Fruit fly (Drosophila melanogaster): ENCODE data around the gene CG13042.

CG13042 gene

DNA sequence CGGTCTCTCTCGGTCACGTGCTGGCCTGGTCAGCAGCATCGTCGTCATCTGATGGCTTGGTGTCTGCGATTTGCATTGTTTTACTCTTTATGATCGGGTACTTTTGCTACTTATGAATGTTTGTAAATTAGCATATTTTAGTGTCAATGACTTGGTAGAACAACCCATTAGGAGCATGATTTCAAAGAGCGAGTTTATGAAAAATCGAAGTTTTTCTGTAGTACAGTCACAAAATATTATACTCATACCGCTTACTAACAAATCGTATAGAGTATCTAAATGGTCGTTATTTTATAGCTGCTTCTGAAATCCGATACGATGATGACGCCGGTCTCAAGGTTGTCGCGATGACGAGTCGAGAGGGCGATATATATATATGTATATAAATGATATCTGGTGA is 22.0 kb downstream of the CG13042 start:
- TF ChIP-seq CG14050 (GFP tag; IDR thresholded peaks at IDR 0.05) (0 out of 3 replicates have a peak, but pooled peaks have one; percentile 17), CG1603 (tag; optimal IDR thresholded peaks at IDR 0.05) (no peak), D19B (GFP tag; optimal IDR thresholded peaks at IDR 0.05) (no peak), fd96Cb (tag; optimal IDR thresholded peaks at IDR 0.05) (peak; percentile 19), CoRest (tag; optimal IDR thresholded peaks at IDR 0.05) (peak; percentile 16), dysf (GFP tag; IDR thresholded peaks at IDR 0.05) (peak; percentile 56; the same call in 2 of the 3 replicates), Blimp-1 (GFP tag; optimal IDR thresholded peaks at IDR 0.05) (peak; percentile 23), CG11696 (GFP tag; IDR thresholded peaks at IDR 0.05) (no peak), D19A (tag; optimal IDR thresholded peaks at IDR 0.05) (peak; percentile 45), CG6689 (GFP tag; IDR thresholded peaks at IDR 0.05) (0 out of 2 replicates have a peak, but pooled peaks have one; percentile 33), yki (optimal IDR thresholded peaks at IDR 0.05) (no peak), Oli (tag; optimal IDR thresholded peaks at IDR 0.05) (peak; percentile 44), CG12219 (GFP tag; optimal IDR thresholded peaks at IDR 0.05) (peak; percentile 14), stc (GFP tag; IDR thresholded peaks at IDR 0.05) (no peak), tap (tag; optimal IDR thresholded peaks at IDR 0.05) (peak; percentile 40), sens (GFP tag) (peak; percentile 74), dpn (GFP tag; optimal IDR thresholded peaks at IDR 0.05) (peak in 1 of 2 experiments; percentile 1), ranshi (GFP tag; IDR thresholded peaks at IDR 0.05) (peak; percentile 24; the same call in 1 of the 2 replicates), Xbp1 (GFP tag; optimal IDR thresholded peaks at IDR 0.05) (peak; percentile 10), rib (GFP tag; IDR thresholded peaks at IDR 0.05) (no peak), pnt (GFP tag; optimal IDR thresholded peaks at IDR 0.05) (peak; percentile 3), C15 (GFP tag; IDR thresholded peaks at IDR 0.05) (0 out of 3 replicates have a peak, but pooled peaks have one; percentile 15), Dll (GFP tag; IDR thresholded peaks at IDR 0.05; ENCODE audit: partially characterized antibody) (no peak), Nf-YC (tag; optimal IDR thresholded peaks at IDR 0.05) (no peak), bsh (GFP tag; optimal IDR thresholded peaks at IDR 0.05) (peak; percentile 12 to 16), row (GFP tag; IDR thresholded peaks at IDR 0.05) (peak; percentile 66), gcm (GFP tag; optimal IDR thresholded peaks at IDR 0.05) (peak; percentile 9), unpg (GFP tag; optimal IDR thresholded peaks at IDR 0.05) (peak; percentile 52), CG10431 (GFP tag; optimal IDR thresholded peaks at IDR 0.05) (no peak), run (tag; optimal IDR thresholded peaks at IDR 0.05) (peak; percentile 6), tgo (GFP tag; IDR thresholded peaks at IDR 0.05) (peak; percentile 35; the same call in 2 of the 3 replicates), CG17385 (GFP tag; optimal IDR thresholded peaks at IDR 0.05) (peak; percentile 18), CG13424 (tag; optimal IDR thresholded peaks at IDR 0.05) (peak; percentile 54), CG31441 (GFP tag; IDR thresholded peaks at IDR 0.05) (0 out of 2 replicates have a peak, but pooled peaks have one; percentile 29), CG7372 (GFP tag; IDR thresholded peaks at IDR 0.05) (no peak), gem (tag; optimal IDR thresholded peaks at IDR 0.05) (peak; percentile 56), Ada2b (GFP tag; IDR thresholded peaks at IDR 0.05) (peak; percentile 20; the same call in 1 of the 2 replicates), CG7839 (tag; optimal IDR thresholded peaks at IDR 0.05) (peak; percentile 48), grau (tag; optimal IDR thresholded peaks at IDR 0.05) (peak; percentile 35), Eip74EF (GFP tag; optimal IDR thresholded peaks at IDR 0.05) (peak in 1 of 2 experiments; percentile 51), bowl (GFP tag; IDR thresholded peaks at IDR 0.05) (no peak), Pdp1 (GFP tag; optimal IDR thresholded peaks at IDR 0.05) (no peak), CG13775 (GFP tag; optimal IDR thresholded peaks at IDR 0.05) (no peak), chinmo (GFP tag; IDR thresholded peaks at IDR 0.05; ENCODE audit: partially characterized antibody) (0 out of 4 replicates have a peak, but pooled peaks have one; percentile 47), esg (GFP tag; conservative IDR thresholded peaks at IDR 0.05) (peak; percentile 27; the same call in 1 of the 2 replicates), grn (GFP tag; optimal IDR thresholded peaks at IDR 0.05) (no peak), CG1647 (GFP tag; optimal IDR thresholded peaks at IDR 0.05) (no peak), CG32772 (GFP tag; IDR thresholded peaks at IDR 0.05) (0 out of 2 replicates have a peak, but pooled peaks have one; percentile 8), CG8290 (GFP tag; optimal IDR thresholded peaks at IDR 0.05) (no peak), CG8290 (tag; optimal IDR thresholded peaks at IDR 0.05) (peak in 1 of 2 experiments; percentile 46)
